Worm (Caenorhabditis elegans): ENCODE measurements around the gene F21C10.10.

DNA sequence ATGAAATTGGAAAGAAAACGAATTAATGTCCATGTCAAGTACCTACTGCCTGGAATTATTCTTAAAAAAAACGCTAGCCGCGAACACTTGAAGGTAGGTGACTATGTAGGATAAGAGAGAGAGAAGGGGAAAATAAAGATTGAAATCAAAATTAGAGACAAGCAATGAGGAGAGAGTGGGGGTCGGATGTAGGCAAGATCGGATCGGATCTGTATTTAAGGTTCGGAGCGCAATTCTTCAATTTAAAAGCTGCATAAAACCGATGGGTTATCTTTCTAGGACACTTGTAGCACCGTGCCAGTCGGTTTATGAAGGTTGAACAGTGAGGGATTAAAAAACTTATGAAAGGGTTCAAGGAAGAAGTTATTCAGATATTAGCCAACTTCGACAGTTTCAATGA, 32.9 kb upstream of the F21C10.10 start:
- TF ChIP-seq nhr-25 (tag; optimal IDR thresholded peaks at IDR 0.05) (no peak), nhr-76 (tag; optimal IDR thresholded peaks at IDR 0.05) (no peak), aly-2 (tag; optimal IDR thresholded peaks at IDR 0.05) (no peak), ceh-16 (tag; optimal IDR thresholded peaks at IDR 0.05) (no peak), ztf-11 (tag; optimal IDR thresholded peaks at IDR 0.05) (no peak), ama-1 (optimal IDR thresholded peaks at IDR 0.05) (no peak), unc-62 (GFP tag; optimal IDR thresholded peaks at IDR 0.05) (no peak), unc-39 (tag; optimal IDR thresholded peaks at IDR 0.05) (no peak), ztf-4 (tag; optimal IDR thresholded peaks at IDR 0.05) (no peak), elt-3 (tag; optimal IDR thresholded peaks at IDR 0.05) (no peak), ceh-82 (tag; optimal IDR thresholded peaks at IDR 0.05) (no peak)
